Worm (Caenorhabditis elegans) whole organism, young adult: Measurements from ENCODE around the gene EEED8.3.

Source experiments
- B0336.3 ChIP-seq: fragments of 200-800 bp; sonication (Bioruptor generic); IDR thresholded peaks from 2 replicates; pipeline ENCODE4 v1.3.6; 2022; ENCODE audit warnings: missing genetic modification characterization, missing compliant biosample characterization
- C17E4.6 ChIP-seq: fragments of 200-800 bp; sonication (Bioruptor generic); IDR thresholded peaks from 2 replicates; pipeline ENCODE4 v1.3.6; 2022; ENCODE audit warnings: missing genetic modification reagents, missing genetic modification characterization, missing compliant biosample characterization
- F39B2.1 ChIP-seq: fragments of 200-800 bp; sonication (Bioruptor generic); IDR thresholded peaks from 2 replicates; pipeline ENCODE4 v1.3.6; 2022; ENCODE audit warnings: missing genetic modification reagents, missing genetic modification characterization, missing compliant biosample characterization
- K12H6.12 ChIP-seq: fragments of 200-800 bp; sonication (Bioruptor generic); optimal IDR thresholded peaks from 2 replicates; lab custom pipeline; 2018; ENCODE audit warnings: mild to moderate bottlenecking, missing genetic modification characterization, missing compliant biosample characterization
- Y56A3A.18 ChIP-seq: fragments of 200-800 bp; sonication (Bioruptor generic); IDR thresholded peaks from 2 replicates; pipeline ENCODE4 v1.3.6; 2022; ENCODE audit warnings: missing genetic modification reagents, missing genetic modification characterization, missing compliant biosample characterization
- Y95B8A.8 ChIP-seq: fragments of 200-800 bp; sonication (Bioruptor generic); IDR thresholded peaks from 2 replicates; pipeline ENCODE4 v1.3.6; 2022; ENCODE audit warnings: missing genetic modification reagents, missing genetic modification characterization, missing compliant biosample characterization
- akir-1 ChIP-seq: fragments of 200-800 bp; sonication (Bioruptor generic); optimal IDR thresholded peaks from 2 replicates; lab custom pipeline; 2018; ENCODE audit warnings: mild to moderate bottlenecking, missing genetic modification characterization, moderate library complexity, missing compliant biosample characterization
- ama-1 ChIP-seq, 3 experiments: fragments of 150-350 bp in 1 of 3; sonication (generic microtip) in 2 of 3; optimal IDR thresholded peaks; 2 replicates each; lab custom pipeline; 2014 to 2018; ENCODE audit warnings: missing biosample characterization in 2 of 3, missing genetic modification characterization in 2 of 3, missing genetic modification reagents in 2 of 3
- aptf-3 ChIP-seq: fragments of 200-800 bp; sonication (Bioruptor generic); IDR thresholded peaks from 2 replicates; pipeline ENCODE4 v1.3.6; 2022; ENCODE audit warnings: missing genetic modification characterization, missing compliant biosample characterization
- atf-7 ChIP-seq: sonication (generic microtip); optimal IDR thresholded peaks from 2 replicates; lab custom pipeline; 2017; ENCODE audit warnings: mild to moderate bottlenecking, missing genetic modification characterization, missing compliant biosample characterization
- athp-1 ChIP-seq: sonication (generic microtip); optimal IDR thresholded peaks from 2 replicates; lab custom pipeline; 2017; ENCODE audit warnings: mild to moderate bottlenecking, missing genetic modification characterization, missing compliant biosample characterization
- attf-5 ChIP-seq: fragments of 200-800 bp; sonication (Bioruptor generic); optimal IDR thresholded peaks from 2 replicates; lab custom pipeline; 2018; ENCODE audit warnings: mild to moderate bottlenecking, missing genetic modification characterization, missing compliant biosample characterization
- attf-6 ChIP-seq: fragments of 200-800 bp; sonication (Bioruptor generic); IDR thresholded peaks from 2 replicates; pipeline ENCODE4 v1.3.6; 2022; ENCODE audit warnings: missing genetic modification reagents, missing genetic modification characterization, missing compliant biosample characterization
- bed-1 ChIP-seq: fragments of 200-800 bp; sonication (Bioruptor generic); IDR thresholded peaks from 2 replicates; pipeline ENCODE4 v1.3.6; 2022; ENCODE audit warnings: missing genetic modification reagents, missing genetic modification characterization, missing compliant biosample characterization
- cebp-1 ChIP-seq, 2 experiments: fragments of 200-800 bp in 1 of 2; sonication (Bioruptor generic) in 1 of 2; sonication (generic microtip) in 1 of 2; IDR thresholded peaks in 1 of 2; optimal IDR thresholded peaks in 1 of 2; 2 replicates each; pipeline versions ENCODE4 v1.3.6 to Lab custom; 2017 to 2022; ENCODE audit warnings: missing compliant biosample characterization in 2 of 2, missing genetic modification characterization in 2 of 2, mild to moderate bottlenecking in 1 of 2, missing genetic modification reagents in 1 of 2, moderate library complexity in 1 of 2
- ceh-40 ChIP-seq: fragments of 200-800 bp; sonication (Bioruptor generic); IDR thresholded peaks from 2 replicates; pipeline ENCODE4 v1.3.6; 2022; ENCODE audit warnings: missing genetic modification characterization, missing compliant biosample characterization
- ceh-91 ChIP-seq: fragments of 200-800 bp; sonication (Bioruptor generic); IDR thresholded peaks from 2 replicates; pipeline ENCODE4 v1.3.6; 2022; ENCODE audit warnings: missing genetic modification reagents, missing genetic modification characterization, missing compliant biosample characterization
- die-1 ChIP-seq: sonication (generic microtip); optimal IDR thresholded peaks from 2 replicates; lab custom pipeline; 2016; ENCODE audit warnings: missing genotype, mild to moderate bottlenecking, missing genetic modification characterization, missing compliant biosample characterization
- dpff-1 ChIP-seq: sonication (generic microtip); optimal IDR thresholded peaks from 2 replicates; lab custom pipeline; 2017; ENCODE audit warnings: mild to moderate bottlenecking, missing genetic modification characterization, missing compliant biosample characterization
- egl-18 ChIP-seq: fragments of 200-800 bp; sonication (Bioruptor generic); IDR thresholded peaks from 2 replicates; pipeline ENCODE4 v1.3.6; 2022; ENCODE audit warnings: missing genetic modification reagents, missing genetic modification characterization, missing compliant biosample characterization
- hlh-12 ChIP-seq: sonication (generic microtip); optimal IDR thresholded peaks from 2 replicates; lab custom pipeline; 2016; ENCODE audit warnings: missing genetic modification characterization, missing compliant biosample characterization
- hlh-26 ChIP-seq: fragments of 200-800 bp; sonication (Bioruptor generic); conservative IDR thresholded peaks from 2 replicates; pipeline ENCODE4 v1.3.6; 2022; ENCODE audit warnings: missing genetic modification reagents, missing genetic modification characterization, missing compliant biosample characterization
- lin-40 ChIP-seq: sonication (generic microtip); optimal IDR thresholded peaks from 2 replicates; lab custom pipeline; 2016; ENCODE audit warnings: missing genetic modification characterization, mild to moderate bottlenecking, missing compliant biosample characterization, missing genotype, missing genetic modification reagents
- mcd-1 ChIP-seq: fragments of 200-800 bp; sonication (Bioruptor generic); IDR thresholded peaks from 2 replicates; pipeline ENCODE4 v1.3.6; 2022; ENCODE audit warnings: missing genetic modification reagents, missing genetic modification characterization, missing compliant biosample characterization
- mel-28 ChIP-seq: sonication (generic microtip); optimal IDR thresholded peaks from 2 replicates; lab custom pipeline; 2016; ENCODE audit warnings: borderline replicate concordance, mild to moderate bottlenecking, missing genetic modification characterization, missing compliant biosample characterization
- nfya-1 ChIP-seq: sonication (generic microtip); optimal IDR thresholded peaks from 2 replicates; lab custom pipeline; 2017; ENCODE audit warnings: antibody characterized with exemption, missing compliant biosample characterization, missing genetic modification characterization, borderline replicate concordance; ENCODE audit not compliant: insufficient read depth
- nfya-2 ChIP-seq: fragments of 200-800 bp; sonication (Bioruptor generic); IDR thresholded peaks from 2 replicates; pipeline ENCODE4 v1.3.6; 2022; ENCODE audit warnings: missing genetic modification reagents, missing genetic modification characterization, missing compliant biosample characterization
- nfyb-1 ChIP-seq: fragments of 200-800 bp; sonication (Bioruptor generic); IDR thresholded peaks from 2 replicates; pipeline ENCODE4 v1.3.6; 2022; ENCODE audit warnings: missing genetic modification reagents, missing genetic modification characterization, missing compliant biosample characterization
- nhr-120 ChIP-seq: fragments of 200-800 bp; sonication (Bioruptor generic); IDR thresholded peaks from 2 replicates; pipeline ENCODE4 v1.3.6; 2022; ENCODE audit warnings: missing genetic modification characterization, missing compliant biosample characterization
- nhr-179 ChIP-seq: sonication (generic microtip); optimal IDR thresholded peaks from 2 replicates; lab custom pipeline; 2016; ENCODE audit warnings: mild to moderate bottlenecking, missing genetic modification characterization, missing compliant biosample characterization
- pbrm-1 ChIP-seq: fragments of 200-800 bp; sonication (Bioruptor generic); IDR thresholded peaks from 2 replicates; pipeline ENCODE4 v1.3.6; 2022; ENCODE audit warnings: missing genetic modification reagents, missing genetic modification characterization, missing compliant biosample characterization
- rcor-1 ChIP-seq: fragments of 200-800 bp; sonication (Bioruptor generic); IDR thresholded peaks from 2 replicates; pipeline ENCODE4 v1.3.6; 2022; ENCODE audit warnings: missing genetic modification reagents, missing genetic modification characterization, missing compliant biosample characterization
- snpc-1.1 ChIP-seq: sonication (generic microtip); optimal IDR thresholded peaks from 2 replicates; lab custom pipeline; 2017; ENCODE audit warnings: missing genetic modification characterization, mild to moderate bottlenecking, missing compliant biosample characterization, antibody characterized with exemption, moderate library complexity, missing genotype, missing genetic modification reagents; ENCODE audit not compliant: insufficient read depth
- snpc-3.4 ChIP-seq: sonication (generic microtip); optimal IDR thresholded peaks from 2 replicates; lab custom pipeline; 2017; ENCODE audit warnings: missing genetic modification characterization, mild to moderate bottlenecking, missing compliant biosample characterization, antibody characterized with exemption, moderate library complexity, missing genotype, missing genetic modification reagents
- sptf-2 ChIP-seq: fragments of 200-800 bp; sonication (Bioruptor generic); optimal IDR thresholded peaks from 2 replicates; lab custom pipeline; 2018; ENCODE audit warnings: mild to moderate bottlenecking, missing genetic modification characterization, missing compliant biosample characterization
- tbp1 ChIP-seq: fragments of 200-800 bp; sonication (Bioruptor generic); optimal IDR thresholded peaks from 2 replicates; lab custom pipeline; 2018; ENCODE audit warnings: mild to moderate bottlenecking, missing genetic modification characterization, missing compliant biosample characterization
- tlf-1 ChIP-seq: fragments of 200-800 bp; sonication (Bioruptor generic); optimal IDR thresholded peaks from 2 replicates; lab custom pipeline; 2018; ENCODE audit warnings: mild to moderate bottlenecking, missing genetic modification characterization, missing compliant biosample characterization
- zfh-2 ChIP-seq: fragments of 200-800 bp; sonication (Bioruptor generic); conservative IDR thresholded peaks from 2 replicates; pipeline ENCODE4 v1.3.6; 2022; ENCODE audit warnings: missing genetic modification reagents, missing genetic modification characterization, missing compliant biosample characterization
- ztf-18 ChIP-seq: sonication (generic microtip); optimal IDR thresholded peaks from 2 replicates; lab custom pipeline; 2016; ENCODE audit warnings: missing genotype, mild to moderate bottlenecking, missing genetic modification characterization, missing compliant biosample characterization
- ztf-26 ChIP-seq: sonication (generic microtip); optimal IDR thresholded peaks from 2 replicates; lab custom pipeline; 2017; ENCODE audit warnings: missing genetic modification characterization, missing compliant biosample characterization

The EEED8.3 gene

ce11 chrII:5373275-5374047, 40.6 kb upstream of the EEED8.3 start, which contains the start of the genes agt-2 and F09E5.3 (continued):
- TF ChIP-seq atf-7 (peak; percentile 35), cebp-1 (GFP tag; IDR thresholded peaks at IDR 0.05; lab: Robert Waterston, UW) (no peak), cebp-1 (tag; optimal IDR thresholded peaks at IDR 0.05; lab: Kevin White, UChicago) (peak; percentile 84), mcd-1 (GFP tag; lab: Robert Waterston, UW) (peak; percentile 82)

DNA sequence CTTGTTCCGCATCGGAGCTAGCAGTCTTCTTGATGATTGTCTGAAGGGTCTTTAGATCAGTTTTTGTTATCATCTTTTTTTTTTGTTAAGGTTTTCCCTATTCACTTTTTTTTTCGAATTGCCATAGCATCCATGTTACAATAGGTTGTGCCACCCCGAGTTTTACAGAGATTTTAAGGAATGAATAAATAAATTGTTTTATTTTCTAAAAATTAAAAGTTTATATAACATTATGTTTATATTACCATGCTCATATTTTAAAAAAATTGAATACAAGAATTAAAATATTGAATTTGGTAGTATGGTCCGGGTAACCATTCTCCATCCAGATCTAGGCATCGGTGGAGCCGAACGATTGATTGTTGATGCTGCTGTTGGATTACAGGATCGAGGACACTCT, 39.1 kb upstream of the EEED8.3 start, which contains the start of gene algn-2:
algn-2 (plus strand) TSS at position 301 of the 400 bp plus-strand sequence.
- TF ChIP-seq snpc-1.1 (tag; lab: Kevin White, UChicago) = no peak
- no peak for TF ChIP-seq rcor-1 (GFP tag; lab: Robert Waterston, UW)
- no peak for TF ChIP-seq zfh-2
- TF ChIP-seq mel-28 (tag; lab: Kevin White, UChicago) = no peak
- no peak for TF ChIP-seq hlh-12 (tag; lab: Kevin White, UChicago)
- TF ChIP-seq nhr-120 (GFP tag; lab: Robert Waterston, UW) = no peak
- no peak for TF ChIP-seq K12H6.12
- TF ChIP-seq die-1 (tag; lab: Kevin White, UChicago) = no peak

DNA sequence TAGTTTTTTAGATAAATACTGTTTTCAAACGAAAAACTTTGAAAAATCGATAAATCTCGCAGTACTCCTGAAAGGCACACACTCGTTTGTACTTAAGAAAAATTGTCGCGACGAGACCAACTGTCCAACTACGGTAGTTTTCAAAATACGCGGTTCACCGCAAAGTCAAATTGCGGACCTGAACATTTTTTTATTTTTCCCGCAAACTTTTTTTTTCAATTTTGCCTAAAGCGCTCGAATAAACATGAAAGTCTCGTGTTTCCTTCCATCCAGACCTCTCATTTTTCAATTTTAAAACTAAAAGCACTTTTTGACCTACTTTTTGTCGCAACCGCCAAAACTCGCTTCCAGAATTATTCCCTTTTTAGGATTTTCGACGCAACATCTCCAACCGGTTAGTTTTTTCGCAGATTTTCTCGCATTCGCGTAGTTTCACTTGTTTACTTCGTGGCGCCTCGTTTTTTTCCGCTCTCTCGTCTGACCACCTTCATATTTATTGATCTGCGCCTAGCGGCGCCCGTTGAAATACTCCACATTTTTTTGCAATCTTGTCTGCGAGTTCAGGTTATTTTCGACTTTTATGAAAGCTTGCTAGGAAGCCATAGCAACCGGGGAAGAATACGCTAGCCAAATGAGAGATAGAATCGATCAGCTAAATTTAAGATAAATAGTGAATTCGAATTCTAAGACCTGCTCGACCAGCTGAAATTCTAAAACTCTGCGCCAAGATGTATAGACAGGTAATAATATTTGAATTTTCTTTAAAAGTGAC, 36.4 kb upstream of the EEED8.3 start, which contains the start of gene prdx-2:
prdx-2 (plus strand) TSS at position 729 of the 772 bp plus-strand sequence.
- TF ChIP-seq C17E4.6 (GFP tag; lab: Robert Waterston, UW) = peak; percentile 75
- no peak for TF ChIP-seq egl-18 (GFP tag; lab: Robert Waterston, UW)
- TF ChIP-seq attf-5 = no peak
- TF ChIP-seq Y56A3A.18 (GFP tag; lab: Robert Waterston, UW) = no peak
- peak; percentile 44 for TF ChIP-seq athp-1
- peak; percentile 68; the same call in 1 of the 2 replicates for TF ChIP-seq pbrm-1 (GFP tag; lab: Robert Waterston, UW)
- TF ChIP-seq rcor-1 (GFP tag; lab: Robert Waterston, UW) = peak; percentile 67
- no peak for TF ChIP-seq cebp-1 (GFP tag; IDR thresholded peaks at IDR 0.05; lab: Robert Waterston, UW)
- no peak for TF ChIP-seq cebp-1 (tag; optimal IDR thresholded peaks at IDR 0.05; lab: Kevin White, UChicago)
- peak; percentile 35 for TF ChIP-seq snpc-3.4 (tag; lab: Kevin White, UChicago)
- TF ChIP-seq ztf-26 (tag; lab: Kevin White, UChicago) = no peak
- TF ChIP-seq nfya-1 (tag; lab: Kevin White, UChicago) = no peak
- TF ChIP-seq nhr-179 (tag; lab: Kevin White, UChicago) = no peak
- peak; percentile 81 for TF ChIP-seq tlf-1 (GFP tag; lab: Kevin White, UChicago)
- TF ChIP-seq lin-40 (tag; lab: Kevin White, UChicago) = no peak
- no peak for TF ChIP-seq sptf-2
- no peak for TF ChIP-seq ceh-40
- TF ChIP-seq F39B2.1 (GFP tag; lab: Robert Waterston, UW) = no peak
- peak; percentile 59 for TF ChIP-seq tbp1
- no peak for TF ChIP-seq akir-1 (GFP tag; lab: Kevin White, UChicago)
- no peak for TF ChIP-seq dpff-1 (tag; lab: Kevin White, UChicago)
- TF ChIP-seq nhr-120 (GFP tag; lab: Robert Waterston, UW) = no peak
- peak; percentile 68; the same call in 1 of the 2 replicates for TF ChIP-seq attf-6 (GFP tag; lab: Robert Waterston, UW)
- no peak for TF ChIP-seq bed-1
- TF ChIP-seq hlh-26 (GFP tag; lab: Robert Waterston, UW) = no peak
- TF ChIP-seq ztf-18 (tag; lab: Kevin White, UChicago) = peak; percentile 22
- TF ChIP-seq ama-1 (optimal IDR thresholded peaks at IDR 0.05; lab: Kevin White, UChicago) = no peak
- TF ChIP-seq ama-1 (GFP tag; optimal IDR thresholded peaks at IDR 0.05; lab: Kevin White, UChicago) = no peak
- no peak for TF ChIP-seq atf-7
- TF ChIP-seq nfyb-1 (GFP tag; lab: Robert Waterston, UW) = 0 out of 2 replicates have a peak, but pooled peaks have one; percentile 51
- TF ChIP-seq nfya-2 (GFP tag; lab: Robert Waterston, UW) = no peak
- peak; percentile 94 for TF ChIP-seq ceh-91 (GFP tag; lab: Robert Waterston, UW)
- no peak for TF ChIP-seq aptf-3 (GFP tag; lab: Robert Waterston, UW)
- peak; percentile 73 for TF ChIP-seq B0336.3 (GFP tag; lab: Robert Waterston, UW)
- TF ChIP-seq Y95B8A.8 (GFP tag; lab: Robert Waterston, UW) = peak; percentile 67; the same call in 1 of the 2 replicates
